Worm (Caenorhabditis elegans): Measurements from ENCODE around the gene C28H8.2.
A peak's percentile ranks its signal among the peaks of the same experiment; 100 is the strongest.

Gene C28H8.2

DNA sequence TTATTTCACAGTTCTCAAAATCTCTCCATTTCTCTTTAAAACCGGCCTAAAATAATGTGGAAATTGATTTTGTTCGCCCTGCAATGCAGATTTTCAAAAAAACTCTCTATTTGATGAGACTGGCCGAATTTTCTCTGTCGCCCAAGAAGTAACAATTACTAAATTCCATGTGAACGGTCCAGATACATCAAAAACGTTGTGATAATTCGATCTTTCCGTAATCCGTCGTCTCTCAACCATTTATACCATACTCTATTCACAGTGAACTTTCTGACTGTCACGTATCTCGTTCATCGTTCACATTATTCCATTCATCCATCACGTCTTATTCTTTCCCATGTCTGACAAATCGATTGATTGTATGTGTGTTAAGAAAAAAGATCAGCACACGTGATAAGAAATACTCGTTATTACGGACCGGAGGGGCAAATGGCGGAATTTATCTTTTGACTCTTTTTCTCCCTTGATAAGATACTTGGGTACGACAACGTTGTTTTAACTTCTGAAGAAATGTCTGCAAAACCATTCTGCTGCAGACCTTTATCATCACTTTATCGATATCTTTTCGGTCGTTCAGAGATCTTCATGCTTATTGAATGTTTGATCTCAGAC lies 1.1 kb downstream of the C28H8.2 start (continued):
- no peak for TF ChIP-seq duxl-1 (tag; optimal IDR thresholded peaks at IDR 0.05; ENCODE audit: poor library complexity)
- TF ChIP-seq lir-3 (tag; optimal IDR thresholded peaks at IDR 0.05), result no peak
- TF ChIP-seq T26A8.4 (GFP tag; IDR thresholded peaks at IDR 0.05), result no peak
- TF ChIP-seq ceh-32 (tag; optimal IDR thresholded peaks at IDR 0.05; ENCODE audit: poor library complexity), result no peak
- TF ChIP-seq unc-62 (GFP tag; optimal IDR thresholded peaks at IDR 0.05 in 1 of 2), result peak in 1 of 2 experiments; percentile 88
- TF ChIP-seq unc-62 (tag; optimal IDR thresholded peaks at IDR 0.05), result no peak
- TF ChIP-seq F26F4.8 (GFP tag; conservative IDR thresholded peaks at IDR 0.05), result no peak
- no peak for TF ChIP-seq nhr-6 (tag; optimal IDR thresholded peaks at IDR 0.05)
- TF ChIP-seq F37D6.2 (tag; optimal IDR thresholded peaks at IDR 0.05), result no peak
- no peak for TF ChIP-seq dmd-8 (GFP tag; IDR thresholded peaks at IDR 0.05)
- no peak for TF ChIP-seq nhr-10 (tag; optimal IDR thresholded peaks at IDR 0.05)
- no peak for TF ChIP-seq dpl-1 (GFP tag; optimal IDR thresholded peaks at IDR 0.05)
- no peak for TF ChIP-seq egl-43 (GFP tag; IDR thresholded peaks at IDR 0.05)
- peak; percentile 52 for TF ChIP-seq hlh-11 (tag; optimal IDR thresholded peaks at IDR 0.05)
- TF ChIP-seq Y105C5A.15 (GFP tag; IDR thresholded peaks at IDR 0.05), result no peak
- TF ChIP-seq pha-4 (GFP tag; IDR thresholded peaks at IDR 0.05), result no peak
- TF ChIP-seq pha-4 (tag; optimal IDR thresholded peaks at IDR 0.05), result no peak
- peak; percentile 34 for TF ChIP-seq dve-1 (tag; optimal IDR thresholded peaks at IDR 0.05; ENCODE audit: insufficient read depth)
- TF ChIP-seq pqm-1 (tag; optimal IDR thresholded peaks at IDR 0.05), result no peak
- TF ChIP-seq unc-39 (tag; optimal IDR thresholded peaks at IDR 0.05), result no peak
- no peak for TF ChIP-seq nhr-77 (tag; optimal IDR thresholded peaks at IDR 0.05)
- TF ChIP-seq Y5F2A.4 (GFP tag; optimal IDR thresholded peaks at IDR 0.05), result no peak
- TF ChIP-seq madf-9 (GFP tag; conservative IDR thresholded peaks at IDR 0.05), result no peak
- no peak for TF ChIP-seq daf-12 (tag; optimal IDR thresholded peaks at IDR 0.05)
- TF ChIP-seq ceh-44 (GFP tag; IDR thresholded peaks at IDR 0.05), result no peak
- no peak for TF ChIP-seq hmg-1.1 (GFP tag; IDR thresholded peaks at IDR 0.05)
- TF ChIP-seq Y48G9A.11 (GFP tag; IDR thresholded peaks at IDR 0.05), result no peak
- peak; percentile 88 for TF ChIP-seq aha-1 (tag)
- TF ChIP-seq mep-1 (tag; optimal IDR thresholded peaks at IDR 0.05), result peak; percentile 12
- no peak for TF ChIP-seq egl-27 (tag; optimal IDR thresholded peaks at IDR 0.05)
- TF ChIP-seq jun-1 (tag; optimal IDR thresholded peaks at IDR 0.05), result no peak
- TF ChIP-seq ceh-82 (tag; optimal IDR thresholded peaks at IDR 0.05), result no peak
- no peak for TF ChIP-seq fkh-10 (GFP tag; optimal IDR thresholded peaks at IDR 0.05)
- TF ChIP-seq nhr-41 (GFP tag; IDR thresholded peaks at IDR 0.05), result no peak
- no peak for TF ChIP-seq gei-8 (GFP tag; optimal IDR thresholded peaks at IDR 0.05)
- TF ChIP-seq Y75B8A.6 (GFP tag; IDR thresholded peaks at IDR 0.05), result no peak
- TF ChIP-seq nhr-25 (tag; optimal IDR thresholded peaks at IDR 0.05; ENCODE audit: borderline replicate concordance, insufficient read depth), result peak; percentile 3

DNA sequence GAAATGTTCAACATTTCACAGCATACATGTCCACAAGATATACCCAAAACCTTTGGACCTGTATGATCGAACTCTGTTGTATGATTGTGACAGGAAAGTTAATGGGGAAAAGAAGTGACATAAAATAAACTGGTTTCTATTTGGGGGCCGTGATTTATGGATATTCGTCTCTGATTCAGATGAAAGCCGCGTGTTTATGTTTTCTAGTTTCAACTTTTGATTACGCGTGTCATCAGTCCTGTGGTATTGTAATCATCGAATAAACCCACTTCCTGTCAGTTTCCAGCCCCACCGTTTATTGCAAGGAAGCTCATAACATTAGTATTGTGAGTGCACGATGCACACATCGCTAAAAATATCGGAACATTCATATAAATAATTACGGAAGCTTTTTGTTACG lies 2.1 kb downstream of the C28H8.2 start:
- no peak for TF ChIP-seq madf-5 (GFP tag; IDR thresholded peaks at IDR 0.05)
- TF ChIP-seq ceh-62 (tag; optimal IDR thresholded peaks at IDR 0.05), result no peak
- no peak for TF ChIP-seq ama-1 (optimal IDR thresholded peaks at IDR 0.05)
- TF ChIP-seq ces-1 (GFP tag; optimal IDR thresholded peaks at IDR 0.05), result no peak
- TF ChIP-seq ceh-44 (GFP tag; IDR thresholded peaks at IDR 0.05), result no peak
- peak; percentile 80 for TF ChIP-seq nhr-28 (tag; optimal IDR thresholded peaks at IDR 0.05)
- TF ChIP-seq unc-62 (GFP tag; optimal IDR thresholded peaks at IDR 0.05 in 1 of 2), result peak in 1 of 2 experiments; percentile 72
- TF ChIP-seq unc-62 (tag; optimal IDR thresholded peaks at IDR 0.05), result peak; percentile 42
- TF ChIP-seq hlh-30 (tag; optimal IDR thresholded peaks at IDR 0.05; ENCODE audit: insufficient read depth), result peak; percentile 43
- TF ChIP-seq tag-97 (GFP tag; IDR thresholded peaks at IDR 0.05), result no peak
- TF ChIP-seq Y5F2A.4 (GFP tag; optimal IDR thresholded peaks at IDR 0.05), result no peak
- TF ChIP-seq daf-12 (tag; optimal IDR thresholded peaks at IDR 0.05), result no peak
- no peak for TF ChIP-seq ceh-28 (tag; optimal IDR thresholded peaks at IDR 0.05)
- TF ChIP-seq ztf-7 (tag; optimal IDR thresholded peaks at IDR 0.05), result no peak
- TF ChIP-seq nhr-102 (tag; optimal IDR thresholded peaks at IDR 0.05), result no peak
- no peak for TF ChIP-seq tra-1 (GFP tag; IDR thresholded peaks at IDR 0.05)
- peak in 1 of 2 experiments; percentile 59 for TF ChIP-seq mdl-1 (tag; optimal IDR thresholded peaks at IDR 0.05)
- no peak for TF ChIP-seq nhr-6 (tag; optimal IDR thresholded peaks at IDR 0.05)
- no peak for TF ChIP-seq lin-15B (tag; optimal IDR thresholded peaks at IDR 0.05)
- no peak for TF ChIP-seq nhr-42 (GFP tag; IDR thresholded peaks at IDR 0.05)
- TF ChIP-seq ztf-11 (tag; optimal IDR thresholded peaks at IDR 0.05), result no peak
- no peak for TF ChIP-seq zip-2 (tag; optimal IDR thresholded peaks at IDR 0.05)
